Worm (Caenorhabditis elegans): ENCODE results near the gene str-173.

ce11 chrIV:4821843-4822242 lies 39.7 kb upstream of the str-173 start:
- TF ChIP-seq ama-1 (optimal IDR thresholded peaks at IDR 0.05) (no peak), ZK546.5 (tag; optimal IDR thresholded peaks at IDR 0.05) (no peak), aly-2 (tag; optimal IDR thresholded peaks at IDR 0.05) (no peak), snpc-4 (tag; optimal IDR thresholded peaks at IDR 0.05) (no peak), zag-1 (tag; optimal IDR thresholded peaks at IDR 0.05) (no peak), fos-1 (tag; optimal IDR thresholded peaks at IDR 0.05) (no peak), nhr-12 (tag; optimal IDR thresholded peaks at IDR 0.05) (no peak), egl-5 (tag; optimal IDR thresholded peaks at IDR 0.05) (no peak), ceh-82 (tag; optimal IDR thresholded peaks at IDR 0.05) (no peak), sea-2 (GFP tag; optimal IDR thresholded peaks at IDR 0.05) (no peak), unc-62 (GFP tag; optimal IDR thresholded peaks at IDR 0.05) (no peak)
